Worm (Caenorhabditis elegans): ENCODE data around the gene pot-2.

Gene pot-2

DNA sequence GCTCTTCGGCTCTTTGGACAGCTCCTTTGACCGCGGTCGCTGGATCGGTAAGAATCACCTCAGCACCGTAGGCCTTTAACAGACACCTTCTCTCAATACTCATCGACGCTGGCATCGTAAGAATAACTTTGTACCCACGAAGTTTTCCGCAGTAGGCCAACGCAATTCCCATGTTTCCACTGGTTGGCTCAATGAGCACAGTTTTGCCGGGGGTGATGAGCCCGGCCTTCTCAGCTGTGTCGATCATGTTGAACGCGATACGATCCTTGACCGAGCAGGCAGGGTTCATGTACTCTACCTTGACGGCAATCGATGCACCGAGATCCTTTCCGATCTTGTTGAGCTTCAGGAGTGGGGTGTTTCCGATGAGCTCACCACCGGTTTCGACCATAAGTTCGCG lies 30.0 kb upstream of the pot-2 start:
- TF ChIP-seq tbx-37 (GFP tag; conservative IDR thresholded peaks at IDR 0.05) = no peak

DNA sequence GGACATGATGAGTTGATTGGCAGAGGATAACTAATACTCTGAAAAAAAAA lies 29.7 kb upstream of the pot-2 start, which contains the start of gene cysl-2:
Gene cysl-2 (minus strand): TSS at position 38 of the 50 bp plus-strand sequence.
- TF ChIP-seq hmg-4 (GFP tag; optimal IDR thresholded peaks at IDR 0.05) (no peak), ets-7 (tag; optimal IDR thresholded peaks at IDR 0.05) (no peak), tbx-11 (GFP tag; IDR thresholded peaks at IDR 0.05) (no peak), B0310.2 (tag; optimal IDR thresholded peaks at IDR 0.05) (no peak), ama-1 (optimal IDR thresholded peaks at IDR 0.05) (no peak)

DNA sequence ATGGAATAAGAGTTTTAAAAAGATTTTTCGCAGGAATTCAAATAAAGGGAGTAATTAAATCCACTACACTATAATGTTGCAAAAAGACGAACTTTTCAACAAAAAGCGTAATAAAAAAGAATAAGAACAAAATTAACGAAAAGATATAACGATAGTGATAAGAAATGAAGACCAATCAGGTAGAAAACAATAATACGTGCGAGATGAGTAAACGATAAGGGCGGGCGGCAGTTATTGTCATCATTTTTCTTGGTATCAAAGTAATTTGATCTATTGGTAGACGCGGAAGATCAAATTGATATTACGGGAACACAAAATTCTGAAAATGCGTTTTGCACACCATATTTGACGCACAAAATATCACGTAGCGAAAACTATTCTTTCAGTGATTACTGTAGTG lies 29.5 kb upstream of the pot-2 start:
- TF ChIP-seq tbx-11 (GFP tag; IDR thresholded peaks at IDR 0.05) (no peak), aly-1 (tag; optimal IDR thresholded peaks at IDR 0.05) (no peak), ets-7 (tag; optimal IDR thresholded peaks at IDR 0.05) (no peak), pes-1 (GFP tag; IDR thresholded peaks at IDR 0.05) (no peak), sea-1 (GFP tag; conservative IDR thresholded peaks at IDR 0.05) (no peak), B0310.2 (tag; optimal IDR thresholded peaks at IDR 0.05) (no peak), flt-1 (GFP tag; IDR thresholded peaks at IDR 0.05) (no peak), hmg-4 (GFP tag; optimal IDR thresholded peaks at IDR 0.05) (no peak), hmbx-1 (tag; optimal IDR thresholded peaks at IDR 0.05) (no peak), tra-4 (tag; optimal IDR thresholded peaks at IDR 0.05) (no peak), ceh-36 (tag; optimal IDR thresholded peaks at IDR 0.05) (no peak), ceh-13 (GFP tag; optimal IDR thresholded peaks at IDR 0.05) (no peak), F13C5.2 (tag; optimal IDR thresholded peaks at IDR 0.05) (no peak)

DNA sequence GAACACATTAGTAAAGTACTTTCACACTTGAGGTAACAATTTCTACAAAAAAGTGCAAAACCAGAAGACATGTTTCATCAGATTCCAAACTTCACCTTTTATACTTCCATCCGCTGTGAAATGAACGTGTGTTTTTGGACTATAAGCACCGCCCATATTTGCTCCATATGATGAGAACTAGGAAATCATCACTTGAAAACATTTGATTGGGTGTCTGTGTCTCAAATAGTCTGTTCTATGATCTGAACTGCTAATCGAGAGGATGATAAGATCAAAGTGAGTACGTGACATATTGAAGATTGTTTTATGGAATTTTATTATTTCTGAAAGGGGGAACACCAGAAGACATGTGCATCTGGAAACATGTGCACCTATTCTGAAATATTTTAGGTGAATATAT lies 28.6 kb upstream of the pot-2 start:
- TF ChIP-seq hmbx-1 (tag; optimal IDR thresholded peaks at IDR 0.05) = no peak
- TF ChIP-seq scrt-1 (GFP tag; IDR thresholded peaks at IDR 0.05) = no peak

DNA sequence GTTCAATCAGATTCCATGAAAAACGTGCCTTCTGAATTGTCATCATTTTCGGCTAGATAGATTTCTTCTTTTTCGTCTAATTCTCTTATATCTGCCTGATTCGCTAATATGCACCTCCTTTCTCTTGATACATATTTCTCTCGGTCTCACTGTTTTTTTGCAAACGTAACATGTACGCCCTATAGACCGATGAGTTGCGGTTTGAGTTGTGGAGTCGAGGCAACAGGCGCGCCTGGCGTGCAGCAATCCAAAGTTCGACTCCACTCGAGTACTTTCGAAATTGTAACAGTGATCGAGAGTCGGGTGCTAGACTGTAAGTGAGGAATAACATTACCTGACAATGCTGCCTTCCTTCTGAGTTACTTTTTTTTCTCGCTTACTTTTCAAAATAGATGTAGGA lies 27.2 kb upstream of the pot-2 start:
- peak; percentile 48; the same call in 1 of the 2 replicates for TF ChIP-seq tbx-37 (GFP tag; conservative IDR thresholded peaks at IDR 0.05)
- TF ChIP-seq sea-1 (GFP tag; conservative IDR thresholded peaks at IDR 0.05) = peak; percentile 92
- peak; percentile 86 for TF ChIP-seq tra-4 (tag; optimal IDR thresholded peaks at IDR 0.05)
- peak; percentile 93 for TF ChIP-seq pes-1 (GFP tag; IDR thresholded peaks at IDR 0.05)
- TF ChIP-seq ceh-36 (tag; optimal IDR thresholded peaks at IDR 0.05) = peak; percentile 93
- peak; percentile 84 for TF ChIP-seq B0310.2 (tag; optimal IDR thresholded peaks at IDR 0.05)
- no peak for TF ChIP-seq ama-1 (optimal IDR thresholded peaks at IDR 0.05)
- TF ChIP-seq ets-7 (tag; optimal IDR thresholded peaks at IDR 0.05) = peak; percentile 80
- peak; percentile 90 for TF ChIP-seq F13C5.2 (tag; optimal IDR thresholded peaks at IDR 0.05)
- peak; percentile 89 for TF ChIP-seq ceh-13 (GFP tag; optimal IDR thresholded peaks at IDR 0.05)
- peak; percentile 98 for TF ChIP-seq hmg-4 (GFP tag; optimal IDR thresholded peaks at IDR 0.05)
- peak; percentile 91 for TF ChIP-seq scrt-1 (GFP tag; IDR thresholded peaks at IDR 0.05)
- peak; percentile 91 for TF ChIP-seq flt-1 (GFP tag; IDR thresholded peaks at IDR 0.05)
- peak; percentile 87 for TF ChIP-seq hmbx-1 (tag; optimal IDR thresholded peaks at IDR 0.05)
- TF ChIP-seq aly-1 (tag; optimal IDR thresholded peaks at IDR 0.05) = peak; percentile 97
- peak; percentile 95 for TF ChIP-seq hnd-1 (tag; optimal IDR thresholded peaks at IDR 0.05)
- peak; percentile 90 for TF ChIP-seq tbx-11 (GFP tag; IDR thresholded peaks at IDR 0.05)

DNA sequence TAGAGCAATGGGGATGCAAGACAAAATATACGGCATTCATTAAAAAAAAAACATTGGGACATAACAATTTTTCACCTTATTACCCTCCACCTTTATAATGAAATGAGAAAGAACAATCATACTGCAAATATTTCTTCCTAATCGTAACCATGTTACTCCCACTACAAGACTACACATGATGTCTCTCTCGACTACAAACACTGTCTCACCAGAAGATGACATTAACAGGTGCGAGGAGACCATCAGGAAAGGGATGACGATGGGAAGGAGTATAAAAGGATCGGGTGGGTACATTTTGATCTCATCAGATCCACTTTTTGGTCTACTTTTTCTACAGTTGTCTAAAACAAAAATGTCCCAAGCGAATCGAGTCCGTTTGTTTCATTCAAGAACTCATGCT lies 26.1 kb upstream of the pot-2 start, which contains the start of gene dhs-8:
Gene dhs-8 (plus strand): TSS at position 179 of the 400 bp plus-strand sequence.
- TF ChIP-seq ets-7 (tag; optimal IDR thresholded peaks at IDR 0.05) (no peak), scrt-1 (GFP tag; IDR thresholded peaks at IDR 0.05) (no peak), ama-1 (optimal IDR thresholded peaks at IDR 0.05) (no peak), ceh-36 (tag; optimal IDR thresholded peaks at IDR 0.05) (no peak), ceh-13 (GFP tag; optimal IDR thresholded peaks at IDR 0.05) (no peak), hmg-4 (GFP tag; optimal IDR thresholded peaks at IDR 0.05) (no peak)

DNA sequence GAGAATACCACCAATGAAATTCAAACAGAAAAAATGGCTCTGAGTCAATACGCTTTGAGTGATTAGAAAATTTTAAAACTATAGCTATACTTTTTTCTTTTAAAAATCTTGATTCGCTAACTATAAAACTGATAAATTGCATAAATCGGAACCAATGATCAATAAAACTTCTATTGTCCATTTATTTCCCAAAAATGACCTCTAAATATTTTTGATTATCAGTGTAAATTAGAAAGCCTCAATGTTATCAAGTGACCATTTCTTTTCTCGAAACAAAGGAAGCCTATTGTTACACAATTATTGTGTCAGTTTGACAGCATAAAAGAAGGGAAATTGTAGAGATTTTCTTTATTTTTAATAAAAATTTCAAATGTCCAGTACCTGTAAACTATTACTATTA lies 23.9 kb upstream of the pot-2 start, which contains the start of gene K10H10.4:
Gene K10H10.4 (plus strand): TSS at position 301 of the 400 bp plus-strand sequence.
- TF ChIP-seq ceh-13 (GFP tag; optimal IDR thresholded peaks at IDR 0.05) (no peak), scrt-1 (GFP tag; IDR thresholded peaks at IDR 0.05) (no peak), B0310.2 (tag; optimal IDR thresholded peaks at IDR 0.05) (no peak), flt-1 (GFP tag; IDR thresholded peaks at IDR 0.05) (no peak), pes-1 (GFP tag; IDR thresholded peaks at IDR 0.05) (no peak)

DNA sequence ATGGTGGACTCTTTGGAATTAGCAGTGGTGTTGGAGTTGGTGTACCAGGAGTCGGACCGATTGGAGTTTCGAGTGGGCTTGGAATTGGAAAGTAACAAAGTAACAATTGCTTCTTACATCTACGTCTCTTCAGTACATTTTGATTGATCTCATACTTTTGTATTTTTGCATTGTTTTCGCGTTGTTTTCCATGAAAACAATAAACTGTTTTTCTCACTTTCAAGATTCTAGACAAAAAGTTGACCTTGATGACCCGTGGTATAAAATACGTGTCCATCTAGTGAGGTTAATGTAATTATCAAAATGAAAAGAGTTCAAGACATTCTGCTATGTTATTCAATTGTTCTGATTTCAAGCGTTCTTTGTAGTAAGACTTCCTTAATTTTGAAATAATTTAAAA lies 22.5 kb upstream of the pot-2 start, which contains the start of gene K10H10.5:
Gene K10H10.5 (plus strand): TSS at position 301 of the 400 bp plus-strand sequence.
- TF ChIP-seq aly-1 (tag; optimal IDR thresholded peaks at IDR 0.05) (no peak), hmg-4 (GFP tag; optimal IDR thresholded peaks at IDR 0.05) (no peak), tbx-37 (GFP tag; conservative IDR thresholded peaks at IDR 0.05) (no peak), ceh-13 (GFP tag; optimal IDR thresholded peaks at IDR 0.05) (no peak), tra-4 (tag; optimal IDR thresholded peaks at IDR 0.05) (no peak), pes-1 (GFP tag; IDR thresholded peaks at IDR 0.05) (no peak), hmbx-1 (tag; optimal IDR thresholded peaks at IDR 0.05) (no peak), tbx-11 (GFP tag; IDR thresholded peaks at IDR 0.05) (no peak), ets-7 (tag; optimal IDR thresholded peaks at IDR 0.05) (no peak), ceh-36 (tag; optimal IDR thresholded peaks at IDR 0.05) (no peak), F13C5.2 (tag; optimal IDR thresholded peaks at IDR 0.05) (no peak)

DNA sequence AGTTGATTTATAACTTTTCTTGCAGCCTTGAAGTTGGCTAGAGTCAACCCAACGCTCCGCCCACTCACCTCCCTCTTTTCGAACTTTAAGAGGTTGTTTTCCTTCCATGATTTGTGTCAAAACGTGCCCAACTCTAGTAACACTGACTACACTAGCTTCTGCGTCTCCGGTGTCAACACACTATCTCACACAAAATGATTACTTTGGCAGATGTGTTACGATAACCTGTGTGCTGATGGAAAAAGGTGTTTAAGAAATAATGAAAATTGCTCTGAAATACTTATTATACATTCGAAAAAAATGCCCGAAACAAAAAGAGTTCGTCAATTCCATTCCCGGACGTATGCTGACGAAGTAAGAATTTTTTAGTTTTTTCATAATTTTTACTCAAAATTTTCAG lies 21.0 kb upstream of the pot-2 start, which contains the start of gene K10H10.6:
Gene K10H10.6 (plus strand): TSS at position 301 of the 400 bp plus-strand sequence.
- TF ChIP-seq scrt-1 (GFP tag; IDR thresholded peaks at IDR 0.05) (no peak), B0310.2 (tag; optimal IDR thresholded peaks at IDR 0.05) (no peak), ama-1 (optimal IDR thresholded peaks at IDR 0.05) (no peak), pes-1 (GFP tag; IDR thresholded peaks at IDR 0.05) (no peak), ets-7 (tag; optimal IDR thresholded peaks at IDR 0.05) (no peak), F13C5.2 (tag; optimal IDR thresholded peaks at IDR 0.05) (no peak), tbx-11 (GFP tag; IDR thresholded peaks at IDR 0.05) (no peak), sea-1 (GFP tag; conservative IDR thresholded peaks at IDR 0.05) (no peak), ceh-36 (tag; optimal IDR thresholded peaks at IDR 0.05) (no peak), ceh-13 (GFP tag; optimal IDR thresholded peaks at IDR 0.05) (no peak), aly-1 (tag; optimal IDR thresholded peaks at IDR 0.05) (no peak), hmg-4 (GFP tag; optimal IDR thresholded peaks at IDR 0.05) (no peak), tra-4 (tag; optimal IDR thresholded peaks at IDR 0.05) (no peak), hmbx-1 (tag; optimal IDR thresholded peaks at IDR 0.05) (no peak)

Measured in whole organism, early embryonic.